Worm (Caenorhabditis elegans) whole organism, young adult: ENCODE data around the gene gcn-1.

ENCODE experiments used
- B0336.3 ChIP-seq: fragments of 200-800 bp; sonication (Bioruptor generic); IDR thresholded peaks from 2 replicates; pipeline ENCODE4 v1.3.6; 2022; ENCODE audit warnings: missing genetic modification characterization, missing compliant biosample characterization
- C17E4.6 ChIP-seq: fragments of 200-800 bp; sonication (Bioruptor generic); IDR thresholded peaks from 2 replicates; pipeline ENCODE4 v1.3.6; 2022; ENCODE audit warnings: missing genetic modification reagents, missing genetic modification characterization, missing compliant biosample characterization
- F22D6.2 ChIP-seq: sonication (generic microtip); optimal IDR thresholded peaks from 2 replicates; lab custom pipeline; 2016; ENCODE audit warnings: mild to moderate bottlenecking, missing genetic modification characterization, missing compliant biosample characterization
- F23B12.7 ChIP-seq: sonication (generic microtip); optimal IDR thresholded peaks from 2 replicates; lab custom pipeline; 2017; ENCODE audit warnings: missing genetic modification characterization, mild to moderate bottlenecking, missing compliant biosample characterization, antibody characterized with exemption, moderate library complexity; ENCODE audit not compliant: insufficient read depth
- F33H1.4 ChIP-seq: fragments of 200-800 bp; sonication (Bioruptor generic); IDR thresholded peaks from 2 replicates; pipeline ENCODE4 v1.3.6; 2022; ENCODE audit warnings: missing genetic modification reagents, missing genetic modification characterization, missing compliant biosample characterization
- F39B2.1 ChIP-seq: fragments of 200-800 bp; sonication (Bioruptor generic); IDR thresholded peaks from 2 replicates; pipeline ENCODE4 v1.3.6; 2022; ENCODE audit warnings: missing genetic modification reagents, missing genetic modification characterization, missing compliant biosample characterization
- F49E8.2 ChIP-seq: sonication (generic microtip); optimal IDR thresholded peaks from 3 replicates; lab custom pipeline; 2017; ENCODE audit warnings: missing genetic modification characterization, mild to moderate bottlenecking, missing compliant biosample characterization, antibody characterized with exemption, moderate library complexity; ENCODE audit not compliant: insufficient read depth
- K11D2.4 ChIP-seq: fragments of 200-800 bp; sonication (Bioruptor generic); IDR thresholded peaks from 2 replicates; pipeline ENCODE4 v1.3.6; 2022; ENCODE audit warnings: missing genetic modification reagents, missing genetic modification characterization, missing compliant biosample characterization
- Y53F4B.3 ChIP-seq: fragments of 200-800 bp; sonication (Bioruptor generic); IDR thresholded peaks from 2 replicates; pipeline ENCODE4 v1.3.6; 2022; ENCODE audit warnings: missing genetic modification reagents, missing genetic modification characterization, missing compliant biosample characterization
- Y95B8A.8 ChIP-seq: fragments of 200-800 bp; sonication (Bioruptor generic); IDR thresholded peaks from 2 replicates; pipeline ENCODE4 v1.3.6; 2022; ENCODE audit warnings: missing genetic modification reagents, missing genetic modification characterization, missing compliant biosample characterization
- ama-1 ChIP-seq, 3 experiments: fragments of 150-350 bp in 1 of 3; sonication (generic microtip) in 2 of 3; optimal IDR thresholded peaks; 2 replicates each; lab custom pipeline; 2014 to 2018; ENCODE audit warnings: missing biosample characterization in 2 of 3, missing genetic modification characterization in 2 of 3, missing genetic modification reagents in 2 of 3
- atf-7 ChIP-seq: sonication (generic microtip); optimal IDR thresholded peaks from 2 replicates; lab custom pipeline; 2017; ENCODE audit warnings: mild to moderate bottlenecking, missing genetic modification characterization, missing compliant biosample characterization
- attf-5 ChIP-seq: fragments of 200-800 bp; sonication (Bioruptor generic); optimal IDR thresholded peaks from 2 replicates; lab custom pipeline; 2018; ENCODE audit warnings: mild to moderate bottlenecking, missing genetic modification characterization, missing compliant biosample characterization
- ccch-3 ChIP-seq: fragments of 200-800 bp; sonication (Bioruptor generic); optimal IDR thresholded peaks from 2 replicates; lab custom pipeline; 2018; ENCODE audit warnings: mild to moderate bottlenecking, missing genetic modification characterization, missing compliant biosample characterization
- cebp-1 ChIP-seq, 2 experiments: fragments of 200-800 bp in 1 of 2; sonication (Bioruptor generic) in 1 of 2; sonication (generic microtip) in 1 of 2; IDR thresholded peaks in 1 of 2; optimal IDR thresholded peaks in 1 of 2; 2 replicates each; pipeline versions ENCODE4 v1.3.6 to Lab custom; 2017 to 2022; ENCODE audit warnings: missing compliant biosample characterization in 2 of 2, missing genetic modification characterization in 2 of 2, mild to moderate bottlenecking in 1 of 2, missing genetic modification reagents in 1 of 2, moderate library complexity in 1 of 2
- ceh-100 ChIP-seq: fragments of 200-800 bp; sonication (Bioruptor generic); IDR thresholded peaks from 2 replicates; pipeline ENCODE4 v1.3.6; 2022; ENCODE audit warnings: missing genetic modification reagents, missing genetic modification characterization, missing compliant biosample characterization
- ceh-27 ChIP-seq: fragments of 200-800 bp; sonication (Bioruptor generic); optimal IDR thresholded peaks from 2 replicates; lab custom pipeline; 2018; ENCODE audit warnings: mild to moderate bottlenecking, missing genetic modification characterization, moderate library complexity, missing compliant biosample characterization
- ceh-58 ChIP-seq: fragments of 200-800 bp; sonication (Bioruptor generic); IDR thresholded peaks from 2 replicates; pipeline ENCODE4 v1.3.6; 2022; ENCODE audit warnings: missing genetic modification characterization, missing compliant biosample characterization
- ceh-91 ChIP-seq: fragments of 200-800 bp; sonication (Bioruptor generic); IDR thresholded peaks from 2 replicates; pipeline ENCODE4 v1.3.6; 2022; ENCODE audit warnings: missing genetic modification reagents, missing genetic modification characterization, missing compliant biosample characterization
- die-1 ChIP-seq: sonication (generic microtip); optimal IDR thresholded peaks from 2 replicates; lab custom pipeline; 2016; ENCODE audit warnings: missing genotype, mild to moderate bottlenecking, missing genetic modification characterization, missing compliant biosample characterization
- dpff-1 ChIP-seq: sonication (generic microtip); optimal IDR thresholded peaks from 2 replicates; lab custom pipeline; 2017; ENCODE audit warnings: mild to moderate bottlenecking, missing genetic modification characterization, missing compliant biosample characterization
- egl-18 ChIP-seq: fragments of 200-800 bp; sonication (Bioruptor generic); IDR thresholded peaks from 2 replicates; pipeline ENCODE4 v1.3.6; 2022; ENCODE audit warnings: missing genetic modification reagents, missing genetic modification characterization, missing compliant biosample characterization
- egl-44 ChIP-seq: fragments of 200-800 bp; sonication (Bioruptor generic); IDR thresholded peaks from 2 replicates; pipeline ENCODE4 v1.3.6; 2022; ENCODE audit warnings: missing genetic modification reagents, missing genetic modification characterization, missing compliant biosample characterization
- ets-4 ChIP-seq: fragments of 200-800 bp; sonication (Bioruptor generic); optimal IDR thresholded peaks from 2 replicates; lab custom pipeline; 2018; ENCODE audit warnings: mild to moderate bottlenecking, missing genetic modification characterization, missing compliant biosample characterization
- hlh-12 ChIP-seq: sonication (generic microtip); optimal IDR thresholded peaks from 2 replicates; lab custom pipeline; 2016; ENCODE audit warnings: missing genetic modification characterization, missing compliant biosample characterization
- hlh-26 ChIP-seq: fragments of 200-800 bp; sonication (Bioruptor generic); conservative IDR thresholded peaks from 2 replicates; pipeline ENCODE4 v1.3.6; 2022; ENCODE audit warnings: missing genetic modification reagents, missing genetic modification characterization, missing compliant biosample characterization
- lag-1 ChIP-seq: fragments of 200-800 bp; sonication (Bioruptor generic); IDR thresholded peaks from 2 replicates; pipeline ENCODE4 v1.3.6; 2022; ENCODE audit warnings: missing genetic modification reagents, missing genetic modification characterization, missing compliant biosample characterization
- lin-26 ChIP-seq: fragments of 200-800 bp; sonication (Bioruptor generic); IDR thresholded peaks from 2 replicates; pipeline ENCODE4 v1.3.6; 2022; ENCODE audit warnings: missing genetic modification reagents, missing genetic modification characterization, missing compliant biosample characterization
- lin-35 ChIP-seq, 3 experiments: fragments of 150-350 bp in 2 of 3; sonication (generic microtip) in 1 of 3; optimal IDR thresholded peaks; 2 replicates each; lab custom pipeline; 2014 to 2018; ENCODE audit warnings: missing biosample characterization in 3 of 3, missing genetic modification characterization in 3 of 3, missing genetic modification reagents in 3 of 3
- lin-40 ChIP-seq: sonication (generic microtip); optimal IDR thresholded peaks from 2 replicates; lab custom pipeline; 2016; ENCODE audit warnings: missing genetic modification characterization, mild to moderate bottlenecking, missing compliant biosample characterization, missing genotype, missing genetic modification reagents
- madf-10 ChIP-seq: sonication (generic microtip); optimal IDR thresholded peaks from 2 replicates; lab custom pipeline; 2016; ENCODE audit warnings: mild to moderate bottlenecking, missing genetic modification characterization, missing compliant biosample characterization
- madf-6 ChIP-seq: fragments of 200-800 bp; sonication (Bioruptor generic); IDR thresholded peaks from 2 replicates; pipeline ENCODE4 v1.3.6; 2022; ENCODE audit warnings: missing genetic modification reagents, missing genetic modification characterization, missing compliant biosample characterization
- mel-28 ChIP-seq: sonication (generic microtip); optimal IDR thresholded peaks from 2 replicates; lab custom pipeline; 2016; ENCODE audit warnings: borderline replicate concordance, mild to moderate bottlenecking, missing genetic modification characterization, missing compliant biosample characterization
- mes-4 ChIP-seq: sonication (generic microtip); optimal IDR thresholded peaks from 2 replicates; lab custom pipeline; 2016; ENCODE audit warnings: missing genotype, missing genetic modification characterization, missing compliant biosample characterization
- nfyb-1 ChIP-seq: fragments of 200-800 bp; sonication (Bioruptor generic); IDR thresholded peaks from 2 replicates; pipeline ENCODE4 v1.3.6; 2022; ENCODE audit warnings: missing genetic modification reagents, missing genetic modification characterization, missing compliant biosample characterization
- nhr-120 ChIP-seq: fragments of 200-800 bp; sonication (Bioruptor generic); IDR thresholded peaks from 2 replicates; pipeline ENCODE4 v1.3.6; 2022; ENCODE audit warnings: missing genetic modification characterization, missing compliant biosample characterization
- nhr-80 ChIP-seq: sonication (generic microtip); optimal IDR thresholded peaks from 2 replicates; lab custom pipeline; 2016; ENCODE audit warnings: missing genetic modification characterization, missing compliant biosample characterization
- rcor-1 ChIP-seq: fragments of 200-800 bp; sonication (Bioruptor generic); IDR thresholded peaks from 2 replicates; pipeline ENCODE4 v1.3.6; 2022; ENCODE audit warnings: missing genetic modification reagents, missing genetic modification characterization, missing compliant biosample characterization
- repo-1 ChIP-seq: sonication (generic microtip); optimal IDR thresholded peaks from 2 replicates; lab custom pipeline; 2017; ENCODE audit warnings: mild to moderate bottlenecking, missing genetic modification characterization, missing compliant biosample characterization
- rpc-1 ChIP-seq, 2 experiments: fragments of 150-350 bp in 1 of 2; sonication (generic microtip) in 1 of 2; optimal IDR thresholded peaks; 2 replicates each; lab custom pipeline; 2014 to 2018; ENCODE audit warnings: missing biosample characterization in 1 of 2, missing genetic modification characterization in 1 of 2, missing genetic modification reagents in 1 of 2, missing genotype in 1 of 2
- snpc-1.3 ChIP-seq: sonication (generic microtip); optimal IDR thresholded peaks from 2 replicates; lab custom pipeline; 2017; ENCODE audit warnings: missing genetic modification characterization, mild to moderate bottlenecking, missing compliant biosample characterization, antibody characterized with exemption, moderate library complexity, missing genotype, missing genetic modification reagents; ENCODE audit not compliant: insufficient read depth
- tbp1 ChIP-seq: fragments of 200-800 bp; sonication (Bioruptor generic); optimal IDR thresholded peaks from 2 replicates; lab custom pipeline; 2018; ENCODE audit warnings: mild to moderate bottlenecking, missing genetic modification characterization, missing compliant biosample characterization
- xnd-1 ChIP-seq: sonication (generic microtip); optimal IDR thresholded peaks from 2 replicates; lab custom pipeline; 2016; ENCODE audit warnings: missing genotype, missing genetic modification reagents, missing genetic modification characterization, missing compliant biosample characterization
- ztf-3 ChIP-seq: fragments of 200-800 bp; sonication (Bioruptor generic); optimal IDR thresholded peaks from 2 replicates; lab custom pipeline; 2018; ENCODE audit warnings: mild to moderate bottlenecking, missing genetic modification characterization, missing compliant biosample characterization

Gene gcn-1

ce11 chrIII:2170556-2170955 lies 18.8 kb downstream of the gcn-1 start:
- no peak for TF ChIP-seq egl-44 (GFP tag; lab: Robert Waterston, UW)
- TF ChIP-seq B0336.3 = no peak
- TF ChIP-seq ztf-3 (GFP tag; lab: Kevin White, UChicago) = no peak
- no peak for TF ChIP-seq repo-1
- TF ChIP-seq rpc-1 (optimal IDR thresholded peaks at IDR 0.05; lab: Kevin White, UChicago) = no peak
- TF ChIP-seq rpc-1 (tag; optimal IDR thresholded peaks at IDR 0.05; lab: Kevin White, UChicago) = no peak
- TF ChIP-seq Y53F4B.3 (GFP tag; lab: Robert Waterston, UW) = no peak
- TF ChIP-seq lag-1 = no peak
- no peak for TF ChIP-seq ceh-58 (GFP tag; lab: Robert Waterston, UW)

- TF ChIP-seq ccch-3 (no peak), F33H1.4 (GFP tag; lab: Robert Waterston, UW) (peak; percentile 50), tbp1 (GFP tag; lab: Kevin White, UChicago) (peak; percentile 67), egl-18 (GFP tag; lab: Robert Waterston, UW) (no peak), atf-7 (tag; lab: Kevin White, UChicago) (peak; percentile 54), ceh-100 (GFP tag; lab: Robert Waterston, UW) (no peak), rcor-1 (GFP tag; lab: Robert Waterston, UW) (peak; percentile 53), die-1 (tag; lab: Kevin White, UChicago) (peak; percentile 58), cebp-1 (GFP tag; IDR thresholded peaks at IDR 0.05; lab: Robert Waterston, UW) (no peak), cebp-1 (tag; optimal IDR thresholded peaks at IDR 0.05; lab: Kevin White, UChicago) (peak; percentile 85), nhr-120 (GFP tag; lab: Robert Waterston, UW) (no peak), nfyb-1 (GFP tag; lab: Robert Waterston, UW) (peak; percentile 60; the same call in 1 of the 2 replicates), hlh-12 (tag; lab: Kevin White, UChicago) (no peak), ztf-3 (GFP tag; lab: Kevin White, UChicago) (peak; percentile 85), hlh-26 (GFP tag; lab: Robert Waterston, UW) (no peak), dpff-1 (tag; lab: Kevin White, UChicago) (no peak), nhr-80 (tag; lab: Kevin White, UChicago) (peak; percentile 88), F49E8.2 (no peak), ceh-27 (GFP tag; lab: Kevin White, UChicago) (peak; percentile 74), Y95B8A.8 (GFP tag; lab: Robert Waterston, UW) (0 out of 2 replicates have a peak, but pooled peaks have one; percentile 31), lin-40 (tag; lab: Kevin White, UChicago) (peak; percentile 82), ets-4 (GFP tag; lab: Kevin White, UChicago) (no peak), ama-1 (optimal IDR thresholded peaks at IDR 0.05; lab: Kevin White, UChicago) (peak; percentile 95), ama-1 (GFP tag; optimal IDR thresholded peaks at IDR 0.05; lab: Kevin White, UChicago) (no peak), xnd-1 (tag; lab: Kevin White, UChicago) (peak; percentile 52), madf-6 (GFP tag; lab: Robert Waterston, UW) (peak; percentile 91), madf-10 (tag; lab: Kevin White, UChicago) (peak; percentile 52), snpc-1.3 (tag; lab: Kevin White, UChicago) (no peak), F39B2.1 (GFP tag; lab: Robert Waterston, UW) (no peak), attf-5 (GFP tag; lab: Kevin White, UChicago) (peak; percentile 96), mes-4 (tag; lab: Kevin White, UChicago) (no peak), F22D6.2 (tag; lab: Kevin White, UChicago) (peak; percentile 18), K11D2.4 (GFP tag; lab: Robert Waterston, UW) (peak; percentile 58; the same call in 1 of the 2 replicates), Y53F4B.3 (GFP tag; lab: Robert Waterston, UW) (no peak), mel-28 (tag; lab: Kevin White, UChicago) (no peak), lin-26 (GFP tag; lab: Robert Waterston, UW) (peak; percentile 73), ceh-91 (peak; percentile 20; the same call in 1 of the 2 replicates), B0336.3 (peak; percentile 91), lin-35 (GFP tag; optimal IDR thresholded peaks at IDR 0.05; lab: Kevin White, UChicago) (no peak), C17E4.6 (GFP tag; lab: Robert Waterston, UW) (no peak), F23B12.7 (tag; lab: Kevin White, UChicago) (peak; percentile 35)
Observed at ce11 chrIII:2171892-2172591, 20.3 kb downstream of the gcn-1 start.
